Worm (Caenorhabditis elegans) whole organism, L1 larva: ENCODE measurements around the gene iff-2.

Source experiments
- ceh-82 ChIP-seq, 3 experiments: fragments of 150-350 bp in 1 of 3; sonication (generic microtip) in 2 of 3; optimal IDR thresholded peaks; 2 replicates each; lab custom pipeline; 2014 to 2017; ENCODE audit warnings: missing biosample characterization in 3 of 3, missing genetic modification characterization in 3 of 3
- ceh-90 ChIP-seq: sonication (generic microtip); optimal IDR thresholded peaks from 2 replicates; lab custom pipeline; 2016; ENCODE audit warnings: missing genetic modification characterization, missing compliant biosample characterization
- nhr-47 ChIP-seq: sonication (generic microtip); optimal IDR thresholded peaks from 2 replicates; lab custom pipeline; 2016; ENCODE audit warnings: mild to moderate bottlenecking, missing genetic modification characterization, moderate library complexity, missing compliant biosample characterization
- snpc-4 ChIP-seq: fragments of 150-350 bp; optimal IDR thresholded peaks from 2 replicates; lab custom pipeline; 2014; ENCODE audit warnings: missing biosample characterization, missing genetic modification characterization
- unc-130 ChIP-seq: fragments of 150-350 bp; optimal IDR thresholded peaks from 2 replicates; lab custom pipeline; 2017; ENCODE audit warnings: missing biosample characterization, missing genetic modification characterization, inconsistent platforms
- ztf-11 ChIP-seq, 2 experiments: sonication (generic microtip); optimal IDR thresholded peaks; 2 replicates each; lab custom pipeline; 2016 to 2017; ENCODE audit warnings: missing genetic modification characterization in 2 of 2, missing biosample characterization in 1 of 2, missing compliant biosample characterization in 1 of 2

DNA sequence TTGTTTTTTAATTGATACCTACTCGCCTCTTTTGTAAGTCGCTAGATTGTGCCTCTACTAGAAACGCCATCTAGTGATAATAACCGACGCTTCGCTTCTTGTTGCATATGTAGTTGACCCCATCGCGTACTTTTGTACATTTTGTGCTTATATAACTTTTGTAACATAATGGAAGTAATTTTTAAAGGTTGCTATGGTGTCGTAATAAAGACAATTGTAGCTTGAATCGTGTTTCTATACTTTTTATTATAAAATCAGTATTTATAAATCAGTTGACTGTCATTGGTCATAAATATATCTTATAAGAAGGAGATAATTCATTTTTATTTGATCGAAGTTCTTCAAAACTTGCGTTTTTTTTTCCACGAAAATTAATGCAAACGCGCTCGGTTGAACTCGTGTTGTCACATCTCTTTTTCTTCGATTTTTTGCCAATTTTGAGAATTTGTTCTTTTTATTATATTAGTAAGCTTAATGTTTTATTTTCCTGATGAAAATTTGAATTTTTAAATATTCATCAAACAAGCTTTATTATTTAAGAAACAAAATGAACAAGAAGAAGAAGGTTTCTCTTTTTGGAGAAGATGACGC, 16.4 kb upstream of the iff-2 start, which contains the start of gene F54C9.9:
- TF ChIP-seq snpc-4 (tag; lab: Kevin White, UChicago): no peak
- no peak for TF ChIP-seq nhr-47 (tag; lab: Kevin White, UChicago)
- no peak for TF ChIP-seq ceh-90
- no peak for TF ChIP-seq ztf-11 (tag; optimal IDR thresholded peaks at IDR 0.05; lab: Kevin White, UChicago)
- TF ChIP-seq unc-130 (tag; lab: Kevin White, UChicago): no peak
- no peak for TF ChIP-seq ceh-82 (tag; optimal IDR thresholded peaks at IDR 0.05; lab: Kevin White, UChicago)
